Worm (Caenorhabditis elegans) whole organism, dauer: ENCODE results near the gene btb-22.

ENCODE experiments used
- unc-62 ChIP-seq: sonication (generic microtip); optimal IDR thresholded peaks from 2 replicates; lab custom pipeline; 2017; ENCODE audit warnings: missing biosample characterization, missing genetic modification reagents, missing genetic modification characterization

btb-22 gene

ce11 chrII:3347940-3348610 is 48.5 kb downstream of the btb-22 start, which contains the start of the genes F14D2.14 and bath-29:
Gene F14D2.14, minus strand, starts transcription at chrII:3347990.
Gene bath-29, plus strand, starts transcription at chrII:3348560.
- TF ChIP-seq unc-62: no peak

- no peak for TF ChIP-seq unc-62
Observed at ce11 chrII:3349820-3350291, 50.3 kb downstream of the btb-22 start, which contains the start of gene F14D2.8. Gene F14D2.8, minus strand, starts transcription at chrII:3349870.
